Worm (Caenorhabditis elegans) whole organism, early embryonic: ENCODE data around the gene dnj-24.

Source experiments
- F13C5.2 ChIP-seq: sonication (generic microtip); optimal IDR thresholded peaks from 2 replicates; lab custom pipeline; 2017; ENCODE audit warnings: mild to moderate bottlenecking, missing genetic modification characterization, inconsistent platforms, missing compliant biosample characterization
- ama-1 ChIP-seq: fragments of 150-350 bp; optimal IDR thresholded peaks from 2 replicates; lab custom pipeline; 2014
- ets-7 ChIP-seq: sonication (generic microtip); optimal IDR thresholded peaks from 2 replicates; lab custom pipeline; 2016; ENCODE audit warnings: missing genotype, missing genetic modification characterization, missing compliant biosample characterization

DNA sequence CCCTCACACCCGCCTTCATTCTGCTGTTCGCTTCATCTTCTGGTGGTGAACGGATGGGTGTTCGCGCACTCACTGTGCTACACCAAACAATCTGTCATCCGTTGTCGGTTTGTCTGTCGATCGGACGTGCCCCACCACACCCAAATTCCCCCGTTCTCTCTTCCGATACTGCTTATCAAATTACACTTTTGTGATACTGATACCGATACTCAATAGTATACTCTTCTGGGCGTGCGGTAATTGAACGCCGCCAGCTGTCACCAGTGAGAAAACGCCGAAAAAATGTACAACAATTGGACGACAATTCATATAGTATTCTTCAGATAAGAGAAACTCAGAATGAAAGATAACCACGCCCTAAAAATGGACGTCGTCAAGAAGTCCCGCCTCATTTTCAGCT is 14.2 kb upstream of the dnj-24 start:
- TF ChIP-seq ets-7 (no peak), F13C5.2 (tag; lab: Kevin White, UChicago) (no peak), ama-1 (lab: Kevin White, UChicago) (no peak)
